Fruit fly (Drosophila melanogaster) whole organism, adult: Measurements from ENCODE around the gene retinin.

Experiments
- CG11617 ChIP-seq: fragments of 200-800 bp; sonication (Bioruptor generic); optimal IDR thresholded peaks from 2 replicates; lab custom pipeline; 2017; ENCODE audit warnings: mild to moderate bottlenecking, missing biosample characterization, missing genetic modification reagents, missing genetic modification characterization
- CG12768 ChIP-seq: fragments of 200-800 bp; sonication (Bioruptor generic); optimal IDR thresholded peaks from 2 replicates; lab custom pipeline; 2017; ENCODE audit warnings: missing biosample characterization, missing genetic modification characterization, mild to moderate bottlenecking, moderate library complexity, missing genetic modification reagents
- CG14711 ChIP-seq: fragments of 200-800 bp; sonication (Bioruptor generic); optimal IDR thresholded peaks from 2 replicates; lab custom pipeline; 2018; ENCODE audit warnings: missing biosample characterization, mild to moderate bottlenecking, missing genetic modification characterization, moderate library complexity
- CG1620 ChIP-seq: fragments of 200-800 bp; sonication (Bioruptor generic); optimal IDR thresholded peaks from 2 replicates; lab custom pipeline; 2016; ENCODE audit warnings: missing biosample characterization, missing genetic modification characterization
- CG33017 ChIP-seq: fragments of 200-800 bp; sonication (Bioruptor generic); optimal IDR thresholded peaks from 2 replicates; lab custom pipeline; 2018; ENCODE audit warnings: missing biosample characterization, mild to moderate bottlenecking, missing genetic modification characterization, moderate library complexity
- CG5204 ChIP-seq: fragments of 200-800 bp; sonication (Bioruptor generic); optimal IDR thresholded peaks from 2 replicates; lab custom pipeline; 2016; ENCODE audit warnings: missing biosample characterization, missing genetic modification characterization
- CG7045 ChIP-seq: fragments of 200-800 bp; sonication (Bioruptor generic); optimal IDR thresholded peaks from 2 replicates; lab custom pipeline; 2017; ENCODE audit warnings: missing biosample characterization, mild to moderate bottlenecking, missing genetic modification characterization
- CG7101 ChIP-seq: fragments of 200-800 bp; sonication (Bioruptor generic); optimal IDR thresholded peaks from 2 replicates; lab custom pipeline; 2018; ENCODE audit warnings: missing biosample characterization, mild to moderate bottlenecking, missing genetic modification characterization, moderate library complexity
- Clk ChIP-seq: fragments of 200-800 bp; sonication (Bioruptor generic); optimal IDR thresholded peaks from 2 replicates; lab custom pipeline; 2017; ENCODE audit warnings: missing biosample characterization, missing genetic modification characterization
- Crg-1 ChIP-seq: fragments of 200-800 bp; sonication (Bioruptor generic); optimal IDR thresholded peaks from 2 replicates; lab custom pipeline; 2016; ENCODE audit warnings: missing biosample characterization, missing genetic modification characterization
- Hr96 ChIP-seq: fragments of 200-800 bp; sonication (Bioruptor generic); optimal IDR thresholded peaks from 2 replicates; lab custom pipeline; 2016; ENCODE audit warnings: missing biosample characterization, missing genetic modification characterization
- Mnt ChIP-seq: fragments of 200-800 bp; sonication (Bioruptor generic); optimal IDR thresholded peaks from 2 replicates; lab custom pipeline; 2016; ENCODE audit warnings: missing biosample characterization, mild to moderate bottlenecking, missing genetic modification characterization
- bab1 ChIP-seq: fragments of 200-800 bp; sonication (Bioruptor generic); optimal IDR thresholded peaks from 3 replicates; lab custom pipeline; 2019; ENCODE audit warnings: missing biosample characterization, mild to moderate bottlenecking, missing genetic modification characterization, moderate library complexity
- cic ChIP-seq: fragments of 200-800 bp; sonication (Bioruptor generic); optimal IDR thresholded peaks from 2 replicates; lab custom pipeline; 2017; ENCODE audit warnings: missing biosample characterization, mild to moderate bottlenecking, missing genetic modification characterization, moderate library complexity
- cnc ChIP-seq, 2 experiments: fragments of >200 bp; optimal IDR thresholded peaks; 2 replicates each; lab custom pipeline; 2017
- kay ChIP-seq: fragments of 200-800 bp; sonication (Bioruptor generic); peaks from one replicate; lab custom pipeline; 2016; ENCODE audit warnings: missing biosample characterization, missing genetic modification characterization, borderline replicate concordance
- ovo ChIP-seq: fragments of 200-800 bp; sonication (Bioruptor generic); optimal IDR thresholded peaks from 2 replicates; lab custom pipeline; 2016; ENCODE audit warnings: missing biosample characterization, missing genetic modification characterization
- pad ChIP-seq: fragments of 200-800 bp; sonication (Bioruptor generic); optimal IDR thresholded peaks from 3 replicates; lab custom pipeline; 2017; ENCODE audit warnings: missing biosample characterization, missing genetic modification characterization, mild to moderate bottlenecking, moderate library complexity, missing genetic modification reagents
- tj ChIP-seq: fragments of 200-800 bp; sonication (Bioruptor generic); optimal IDR thresholded peaks from 3 replicates; lab custom pipeline; 2017; ENCODE audit warnings: missing biosample characterization, mild to moderate bottlenecking, missing genetic modification characterization, moderate library complexity
- toe ChIP-seq: fragments of 200-800 bp; sonication (Bioruptor generic); optimal IDR thresholded peaks from 2 replicates; lab custom pipeline; 2016; ENCODE audit warnings: missing biosample characterization, missing genetic modification characterization

The retinin gene

DNA sequence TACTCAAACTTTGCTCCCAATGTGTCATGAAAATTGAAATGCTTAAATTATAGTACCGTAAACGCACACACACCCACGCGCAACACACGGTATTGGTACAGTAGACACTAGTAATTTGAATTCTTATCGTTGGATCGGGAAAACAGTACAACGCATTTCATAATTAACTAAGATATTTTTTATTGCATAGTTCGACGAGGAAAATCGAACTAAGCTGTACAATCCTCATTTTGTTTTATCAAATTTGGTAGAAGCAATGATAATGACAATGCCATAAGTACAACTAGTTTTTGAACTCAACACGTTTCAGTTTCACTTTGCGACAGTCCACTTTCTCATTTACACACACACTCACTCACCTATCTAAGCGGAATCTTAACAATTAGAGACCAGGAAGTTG is 49.0 kb downstream of the retinin start:
- TF ChIP-seq Crg-1 (GFP tag; lab: Kevin White, UChicago) (peak; percentile 60), Clk (GFP tag; lab: Kevin White, UChicago) (no peak), cic (GFP tag; lab: Kevin White, UChicago) (no peak), Hr96 (GFP tag; lab: Kevin White, UChicago) (peak; percentile 66), ovo (GFP tag; lab: Kevin White, UChicago) (no peak), kay (GFP tag; lab: Kevin White, UChicago) (peak; percentile 62), CG5204 (no peak), CG1620 (GFP tag; lab: Kevin White, UChicago) (peak; percentile 26), CG7101 (tag; lab: Kevin White, UChicago) (peak; percentile 81), pad (peak; percentile 41), Mnt (GFP tag; lab: Kevin White, UChicago) (peak; percentile 30), CG33017 (tag; lab: Kevin White, UChicago) (peak; percentile 78), CG7045 (GFP tag; lab: Kevin White, UChicago) (peak; percentile 38), cnc (optimal IDR thresholded peaks at IDR 0.05; lab: Kevin White, UChicago) (no peak), bab1 (GFP tag; lab: Kevin White, UChicago) (peak; percentile 75), CG12768 (GFP tag; lab: Kevin White, UChicago) (peak; percentile 81), CG14711 (peak; percentile 67), toe (peak; percentile 73), tj (no peak), CG11617 (GFP tag; lab: Kevin White, UChicago) (peak; percentile 58)

DNA sequence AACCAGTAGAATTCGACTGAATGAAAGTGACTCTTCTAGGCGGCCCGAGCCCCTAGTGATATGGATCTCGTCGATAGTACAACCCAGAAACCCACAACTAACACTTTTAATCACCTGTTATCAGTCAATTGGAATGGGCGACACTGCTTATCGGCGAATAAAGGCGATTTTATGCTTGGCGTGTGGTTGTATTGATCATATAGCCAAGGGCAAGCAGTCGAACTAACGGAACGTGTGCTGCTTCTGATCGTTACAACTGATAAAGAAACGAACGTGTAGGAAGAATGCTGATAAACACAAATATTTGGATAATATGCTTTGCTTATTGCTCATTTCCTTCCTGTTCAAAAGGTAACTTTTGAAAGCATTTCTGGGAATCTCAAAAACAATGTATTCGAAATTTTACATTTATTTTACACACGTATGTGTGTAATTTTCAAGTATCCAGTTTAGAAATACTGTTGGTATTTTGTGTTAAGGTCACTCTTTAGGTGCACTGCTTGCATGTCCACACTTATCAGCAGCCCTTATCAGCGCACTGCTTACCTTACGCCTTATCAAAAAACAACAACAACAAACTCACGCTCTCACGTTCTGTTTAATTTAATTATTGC is 49.6 kb downstream of the retinin start, which contains the start of gene Agpat4:
TSS of gene Agpat4 (minus strand) at position 387 of the 614 bp plus-strand sequence.
- TF ChIP-seq cic (GFP tag; lab: Kevin White, UChicago) (peak; percentile 91), CG1620 (GFP tag; lab: Kevin White, UChicago) (no peak), Clk (GFP tag; lab: Kevin White, UChicago) (no peak), Mnt (GFP tag; lab: Kevin White, UChicago) (peak; percentile 3), ovo (GFP tag; lab: Kevin White, UChicago) (peak; percentile 77), tj (no peak)
